Fruit fly (Drosophila melanogaster): ENCODE measurements around the gene CG5946.

CG5946 gene

DNA sequence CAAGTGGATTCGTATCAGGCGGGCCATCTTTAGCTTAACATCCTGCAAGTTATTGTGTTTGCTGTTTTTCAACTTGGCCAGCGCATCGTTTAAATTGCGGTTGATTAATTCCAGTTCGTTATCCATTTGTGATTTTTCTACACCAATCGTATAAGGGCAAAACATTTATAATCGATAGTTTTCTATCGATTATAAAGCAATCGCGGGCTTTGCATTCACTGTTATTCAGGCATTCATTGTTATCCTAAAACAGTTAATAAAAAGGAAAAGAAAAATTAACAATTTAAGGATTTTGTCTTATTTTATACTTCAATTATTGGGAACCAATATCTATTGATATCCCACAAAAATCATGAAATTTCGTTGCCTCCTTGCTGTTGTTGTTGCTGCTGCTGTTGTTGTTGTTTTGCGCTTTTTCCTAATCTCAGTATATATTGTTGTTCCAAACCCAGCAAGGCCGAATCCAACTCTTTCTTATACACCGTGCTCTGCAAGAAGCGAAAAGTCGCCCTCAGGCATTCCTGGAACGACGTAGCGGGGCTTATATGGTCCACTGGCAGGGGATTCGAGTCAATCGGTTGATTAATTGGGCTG lies 3.6 kb upstream of the CG5946 start, which contains the start of gene CG32095 (continued):
- TF ChIP-seq so (GFP tag; IDR thresholded peaks at IDR 0.05) = no peak
- no peak for TF ChIP-seq kay (GFP tag; optimal IDR thresholded peaks at IDR 0.05)
- peak; percentile 22 for TF ChIP-seq CG1603 (tag; optimal IDR thresholded peaks at IDR 0.05)
- peak; percentile 90 for TF ChIP-seq sna (GFP tag; IDR thresholded peaks at IDR 0.05; ENCODE audit: partially characterized antibody)
- peak; percentile 78 for TF ChIP-seq Nf-YB (GFP tag; optimal IDR thresholded peaks at IDR 0.05)
- peak; percentile 92 for TF ChIP-seq CG3995 (GFP tag; optimal IDR thresholded peaks at IDR 0.05)
- TF ChIP-seq CG10267 (tag; optimal IDR thresholded peaks at IDR 0.05) = peak; percentile 18
- TF ChIP-seq run (tag; optimal IDR thresholded peaks at IDR 0.05) = no peak
- peak; percentile 56; the same call in 1 of the 3 replicates for TF ChIP-seq mld (GFP tag; IDR thresholded peaks at IDR 0.05; ENCODE audit: partially characterized antibody)
- no peak for TF ChIP-seq Dip3 (GFP tag; optimal IDR thresholded peaks at IDR 0.05)
- peak; percentile 86 for TF ChIP-seq amos (GFP tag; IDR thresholded peaks at IDR 0.05; ENCODE audit: partially characterized antibody)
- peak; percentile 17 for TF ChIP-seq CG14710 (tag; optimal IDR thresholded peaks at IDR 0.05)
- no peak for TF ChIP-seq sob (GFP tag; IDR thresholded peaks at IDR 0.05)
- TF ChIP-seq CG2129 (GFP tag; IDR thresholded peaks at IDR 0.05; ENCODE audit: partially characterized antibody) = peak; percentile 53
- no peak for TF ChIP-seq MTF-1 (GFP tag; optimal IDR thresholded peaks at IDR 0.05; ENCODE audit: borderline replicate concordance)
- TF ChIP-seq da (GFP tag; optimal IDR thresholded peaks at IDR 0.05) = no peak
- TF ChIP-seq CG14860 (GFP tag; IDR thresholded peaks at IDR 0.05; ENCODE audit: partially characterized antibody) = peak; percentile 70; the same call in 2 of the 3 replicates
- peak; percentile 76 for TF ChIP-seq CG4360 (GFP tag; IDR thresholded peaks at IDR 0.05)
- peak; percentile 51; the same call in 1 of the 3 replicates for TF ChIP-seq hb (GFP tag; IDR thresholded peaks at IDR 0.05; ENCODE audit: partially characterized antibody)
- 0 out of 3 replicates have a peak, but pooled peaks have one; percentile 12 for TF ChIP-seq CG17361 (GFP tag; IDR thresholded peaks at IDR 0.05)
- TF ChIP-seq cas (GFP tag; IDR thresholded peaks at IDR 0.05) = no peak
- no peak for TF ChIP-seq Xbp1 (GFP tag; optimal IDR thresholded peaks at IDR 0.05)
- peak; percentile 78 for TF ChIP-seq CG6791 (GFP tag; IDR thresholded peaks at IDR 0.05; ENCODE audit: partially characterized antibody)
- peak; percentile 90 for TF ChIP-seq CG13287 (GFP tag; IDR thresholded peaks at IDR 0.05; ENCODE audit: partially characterized antibody)
- peak; percentile 24 for TF ChIP-seq Med (GFP tag)
- TF ChIP-seq Sry-δ (GFP tag; optimal IDR thresholded peaks at IDR 0.05) = peak; percentile 77
- TF ChIP-seq CG9817 (tag; optimal IDR thresholded peaks at IDR 0.05) = no peak

- TF ChIP-seq Elba2 (GFP tag; optimal IDR thresholded peaks at IDR 0.05) = no peak
- TF ChIP-seq CG9609 (GFP tag; optimal IDR thresholded peaks at IDR 0.05) = no peak
- TF ChIP-seq ems (GFP tag; optimal IDR thresholded peaks at IDR 0.05) = peak; percentile 60
- TF ChIP-seq Fer1 (GFP tag; optimal IDR thresholded peaks at IDR 0.05) = peak; percentile 3
- peak; percentile 26 for TF ChIP-seq gro (GFP tag; optimal IDR thresholded peaks at IDR 0.05)
- no peak for TF ChIP-seq cwo (GFP tag; optimal IDR thresholded peaks at IDR 0.05)
- TF ChIP-seq Aef1 (GFP tag; IDR thresholded peaks at IDR 0.05) = peak; percentile 32; the same call in 1 of the 3 replicates
- peak in 1 of 2 experiments; percentile 17 for TF ChIP-seq chif (GFP tag; optimal IDR thresholded peaks at IDR 0.05)
- TF ChIP-seq MBD-R2 (GFP tag; IDR thresholded peaks at IDR 0.05) = peak; percentile 37
- peak; percentile 15 for TF ChIP-seq cato (GFP tag; optimal IDR thresholded peaks at IDR 0.05; ENCODE audit: borderline replicate concordance)
- TF ChIP-seq luna (GFP tag; optimal IDR thresholded peaks at IDR 0.05) = peak; percentile 24
- TF ChIP-seq CG9215 (GFP tag; IDR thresholded peaks at IDR 0.05) = peak; percentile 67; the same call in 1 of the 2 replicates
- no peak for TF ChIP-seq CG2199 (GFP tag; IDR thresholded peaks at IDR 0.05)
- peak; percentile 64 for TF ChIP-seq CG11247 (GFP tag; IDR thresholded peaks at IDR 0.05)
- TF ChIP-seq Doc2 (GFP tag; IDR thresholded peaks at IDR 0.05) = no peak
- peak; percentile 61 for TF ChIP-seq CG3281 (GFP tag; optimal IDR thresholded peaks at IDR 0.05)
- no peak for TF ChIP-seq NC2α (GFP tag; optimal IDR thresholded peaks at IDR 0.05)
- TF ChIP-seq da (GFP tag; optimal IDR thresholded peaks at IDR 0.05) = no peak
- no peak for TF ChIP-seq Trl (optimal IDR thresholded peaks at IDR 0.05)
- TF ChIP-seq Trl (GFP tag; optimal IDR thresholded peaks at IDR 0.05) = peak; percentile 54
- TF ChIP-seq Sry-β (GFP tag; optimal IDR thresholded peaks at IDR 0.05) = peak; percentile 24
- peak; percentile 21; the same call in 1 of the 2 replicates for TF ChIP-seq toy (GFP tag; IDR thresholded peaks at IDR 0.05)
These were observed 615 bp upstream of the CG5946 start, which contains the start of gene RpL10Ab for dm6 chr3L:11822446-11823334. Gene RpL10Ab (plus strand): TSS chr3L:11822851.

Measured in whole organism, embryonic.